Fruit fly (Drosophila melanogaster) whole organism, embryonic: Measurements from ENCODE around the gene PK1-R.

ENCODE experiments used
- B-H2 ChIP-seq: fragments of 200-800 bp; sonication (Bioruptor generic); optimal IDR thresholded peaks from 2 replicates; lab custom pipeline; 2018; ENCODE audit warnings: missing biosample characterization, mild to moderate bottlenecking, missing genetic modification characterization
- Bgb ChIP-seq: fragments of 200-800 bp; sonication (Bioruptor generic); IDR thresholded peaks from 2 replicates; pipeline ENCODE4 v1.3.6; 2022; ENCODE audit warnings: missing biosample characterization, missing genetic modification characterization; ENCODE audit not compliant: partially characterized antibody
- CG10267 ChIP-seq: fragments of 200-800 bp; sonication (Bioruptor generic); optimal IDR thresholded peaks from 2 replicates; lab custom pipeline; 2018; ENCODE audit warnings: missing biosample characterization, mild to moderate bottlenecking, missing genetic modification characterization, moderate library complexity
- CG10654 ChIP-seq: fragments of 200-800 bp; sonication (Bioruptor generic); optimal IDR thresholded peaks from 2 replicates; lab custom pipeline; 2016; ENCODE audit warnings: missing biosample characterization, missing genetic modification characterization
- CG10979 ChIP-seq: fragments of 200-800 bp; sonication (Bioruptor generic); optimal IDR thresholded peaks from 2 replicates; lab custom pipeline; 2018; ENCODE audit warnings: missing biosample characterization, mild to moderate bottlenecking, missing genetic modification characterization, moderate library complexity
- CG13123 ChIP-seq: fragments of 200-800 bp; sonication (Bioruptor generic); optimal IDR thresholded peaks from 2 replicates; lab custom pipeline; 2016; ENCODE audit warnings: missing biosample characterization, missing genetic modification characterization
- CG16863 ChIP-seq: fragments of 200-800 bp; sonication (Bioruptor generic); optimal IDR thresholded peaks from 3 replicates; lab custom pipeline; 2016; ENCODE audit warnings: missing biosample characterization, missing genetic modification characterization
- CG17361 ChIP-seq: fragments of 200-800 bp; sonication (Bioruptor generic); IDR thresholded peaks from 3 replicates; pipeline ENCODE4 v1.3.6; 2022; ENCODE audit warnings: missing biosample characterization, missing genetic modification characterization
- CG2678 ChIP-seq: fragments of 200-800 bp; sonication (Bioruptor generic); optimal IDR thresholded peaks from 3 replicates; lab custom pipeline; 2019; ENCODE audit warnings: missing biosample characterization, mild to moderate bottlenecking, missing genetic modification characterization, moderate library complexity
- CG30020 ChIP-seq: fragments of 200-800 bp; optimal IDR thresholded peaks from 2 replicates; lab custom pipeline; 2019; ENCODE audit warnings: missing biosample characterization, mild to moderate bottlenecking, missing genetic modification characterization, moderate library complexity
- CG31441 ChIP-seq: fragments of 200-800 bp; sonication (Bioruptor generic); IDR thresholded peaks from 2 replicates; pipeline ENCODE4 v1.3.6; 2022; ENCODE audit warnings: missing biosample characterization, missing genetic modification characterization
- CG7786 ChIP-seq: fragments of 200-800 bp; sonication (Bioruptor generic); optimal IDR thresholded peaks from 2 replicates; lab custom pipeline; 2016; ENCODE audit warnings: missing biosample characterization, missing genetic modification characterization
- CG8478 ChIP-seq: fragments of >200 bp; optimal IDR thresholded peaks from 2 replicates; lab custom pipeline; 2018
- CG9727 ChIP-seq: fragments of 200-800 bp; sonication (Bioruptor generic); optimal IDR thresholded peaks from 3 replicates; lab custom pipeline; 2017; ENCODE audit warnings: missing biosample characterization, mild to moderate bottlenecking, missing genetic modification characterization
- CG9817 ChIP-seq: fragments of 200-800 bp; sonication (Bioruptor generic); optimal IDR thresholded peaks from 2 replicates; lab custom pipeline; 2018; ENCODE audit warnings: missing biosample characterization, mild to moderate bottlenecking, missing genetic modification characterization, moderate library complexity
- CHES-1-like ChIP-seq: fragments of 200-800 bp; sonication (Bioruptor generic); optimal IDR thresholded peaks from 2 replicates; lab custom pipeline; 2016; ENCODE audit warnings: missing biosample characterization, missing genetic modification characterization
- CoRest ChIP-seq: fragments of 200-800 bp; sonication (Bioruptor generic); optimal IDR thresholded peaks from 3 replicates; lab custom pipeline; 2018; ENCODE audit warnings: missing biosample characterization, mild to moderate bottlenecking, missing genetic modification characterization, moderate library complexity
- Deaf1 ChIP-seq: fragments of 200-800 bp; optimal IDR thresholded peaks from 3 replicates; lab custom pipeline; 2019; ENCODE audit warnings: missing biosample characterization, mild to moderate bottlenecking, missing genetic modification characterization, moderate library complexity
- Dip3 ChIP-seq: fragments of 200-800 bp; sonication (Bioruptor generic); optimal IDR thresholded peaks from 3 replicates; lab custom pipeline; 2016; ENCODE audit warnings: missing biosample characterization, missing genetic modification characterization
- Doc2 ChIP-seq: fragments of 200-800 bp; sonication (Bioruptor generic); IDR thresholded peaks from 2 replicates; pipeline ENCODE4 v1.3.6; 2022; ENCODE audit warnings: missing biosample characterization, missing genetic modification characterization
- Dref ChIP-seq: fragments of 200-800 bp; sonication (Bioruptor generic); IDR thresholded peaks from 2 replicates; pipeline ENCODE4 v1.3.6; 2022; ENCODE audit warnings: missing biosample characterization, missing genetic modification characterization
- Gug ChIP-seq: fragments of 200-800 bp; sonication (Bioruptor generic); IDR thresholded peaks from 4 replicates; pipeline ENCODE4 v1.3.6; 2022; ENCODE audit warnings: missing biosample characterization, missing genetic modification characterization
- H15 ChIP-seq: fragments of 200-800 bp; sonication (Bioruptor generic); IDR thresholded peaks from 3 replicates; pipeline ENCODE4 v1.3.6; 2022; ENCODE audit warnings: missing biosample characterization, missing genetic modification characterization
- Hey ChIP-seq: fragments of 200-800 bp; sonication (Bioruptor generic); optimal IDR thresholded peaks from 3 replicates; lab custom pipeline; 2018; ENCODE audit warnings: missing biosample characterization, mild to moderate bottlenecking, missing genetic modification characterization
- Hmx ChIP-seq: fragments of 200-800 bp; sonication (Bioruptor generic); optimal IDR thresholded peaks from 2 replicates; lab custom pipeline; 2016; ENCODE audit warnings: missing biosample characterization, missing genetic modification characterization
- Hr78 ChIP-seq, 2 experiments: fragments of 200-800 bp in 1 of 2; fragments of >200 bp in 1 of 2; sonication (Bioruptor generic) in 1 of 2; optimal IDR thresholded peaks; 2 replicates each; lab custom pipeline; 2017 to 2019; ENCODE audit warnings: missing biosample characterization in 2 of 2, missing genetic modification characterization in 2 of 2, mild to moderate bottlenecking in 1 of 2, moderate library complexity in 1 of 2
- Mad ChIP-seq: fragments of 200-800 bp; sonication (Bioruptor generic); optimal IDR thresholded peaks from 2 replicates; lab custom pipeline; 2016; ENCODE audit warnings: missing biosample characterization, missing genetic modification characterization
- NC2α ChIP-seq: fragments of 200-800 bp; sonication (Bioruptor generic); optimal IDR thresholded peaks from 2 replicates; lab custom pipeline; 2016; ENCODE audit warnings: missing biosample characterization, missing genetic modification characterization
- Pdp1 ChIP-seq, 2 experiments: fragments of 200-800 bp; sonication (Bioruptor generic); optimal IDR thresholded peaks; 3 replicates each; lab custom pipeline; 2016; ENCODE audit warnings: missing biosample characterization in 2 of 2, missing genetic modification characterization in 2 of 2, mild to moderate bottlenecking in 1 of 2, moderate library complexity in 1 of 2
- Vsx1 ChIP-seq: fragments of 200-800 bp; sonication (Bioruptor generic); optimal IDR thresholded peaks from 2 replicates; lab custom pipeline; 2017; ENCODE audit warnings: missing biosample characterization, mild to moderate bottlenecking, missing genetic modification characterization, missing genetic modification reagents
- YL-1 ChIP-seq: fragments of 200-800 bp; sonication (Bioruptor generic); optimal IDR thresholded peaks from 3 replicates; lab custom pipeline; 2017; ENCODE audit warnings: missing biosample characterization, mild to moderate bottlenecking, missing genetic modification characterization
- ap ChIP-seq: fragments of 200-800 bp; sonication (Bioruptor generic); IDR thresholded peaks from 2 replicates; pipeline ENCODE4 v1.3.6; 2022; ENCODE audit warnings: missing biosample characterization, missing genetic modification characterization
- crp ChIP-seq, 2 experiments: fragments of 200-800 bp; sonication (Bioruptor generic); optimal IDR thresholded peaks; 2 replicates in 1 of 2; 3 replicates in 1 of 2; lab custom pipeline; 2017; ENCODE audit warnings: missing biosample characterization in 2 of 2, missing genetic modification characterization in 2 of 2, mild to moderate bottlenecking in 1 of 2, moderate library complexity in 1 of 2
- dm ChIP-seq: fragments of 200-800 bp; sonication (Bioruptor generic); optimal IDR thresholded peaks from 3 replicates; lab custom pipeline; 2016; ENCODE audit warnings: missing biosample characterization, missing genetic modification characterization
- ftz-f1 ChIP-seq: fragments of 200-800 bp; sonication (Bioruptor generic); optimal IDR thresholded peaks from 2 replicates; lab custom pipeline; 2016; ENCODE audit warnings: missing biosample characterization, missing genetic modification characterization
- gcm ChIP-seq: fragments of 200-800 bp; sonication (Bioruptor generic); optimal IDR thresholded peaks from 2 replicates; lab custom pipeline; 2019; ENCODE audit warnings: missing biosample characterization, mild to moderate bottlenecking, missing genetic modification characterization, moderate library complexity
- inv ChIP-seq: fragments of 200-800 bp; sonication (Bioruptor generic); IDR thresholded peaks from 2 replicates; pipeline ENCODE4 v1.3.6; 2022; ENCODE audit warnings: missing biosample characterization, missing genetic modification characterization; ENCODE audit not compliant: partially characterized antibody
- kah ChIP-seq: fragments of 200-800 bp; sonication (Bioruptor generic); optimal IDR thresholded peaks from 2 replicates; lab custom pipeline; 2018; ENCODE audit warnings: missing biosample characterization, mild to moderate bottlenecking, missing genetic modification characterization
- mirr ChIP-seq: fragments of 200-800 bp; sonication (Bioruptor generic); optimal IDR thresholded peaks from 3 replicates; lab custom pipeline; 2018; ENCODE audit warnings: missing biosample characterization, mild to moderate bottlenecking, missing genetic modification characterization
- mld ChIP-seq: fragments of 200-800 bp; sonication (Bioruptor generic); IDR thresholded peaks from 3 replicates; pipeline ENCODE4 v1.3.6; 2022; ENCODE audit warnings: missing biosample characterization, missing genetic modification characterization; ENCODE audit not compliant: partially characterized antibody
- nmo ChIP-seq: fragments of 200-800 bp; sonication (Bioruptor generic); optimal IDR thresholded peaks from 2 replicates; lab custom pipeline; 2018; ENCODE audit warnings: missing biosample characterization, mild to moderate bottlenecking, missing genetic modification characterization, moderate library complexity
- onecut ChIP-seq: fragments of 200-800 bp; sonication (Bioruptor generic); IDR thresholded peaks from 2 replicates; pipeline ENCODE4 v1.3.6; 2022; ENCODE audit warnings: missing biosample characterization, missing genetic modification characterization
- phol ChIP-seq: fragments of 200-800 bp; sonication (Bioruptor generic); optimal IDR thresholded peaks from 3 replicates; lab custom pipeline; 2018; ENCODE audit warnings: missing biosample characterization, mild to moderate bottlenecking, missing genetic modification characterization, moderate library complexity
- sc ChIP-seq, 3 experiments: fragments of >200 bp in 2 of 3; fragments of 200-800 bp in 1 of 3; sonication (Bioruptor generic) in 1 of 3; optimal IDR thresholded peaks; 2 replicates in 2 of 3; 3 replicates in 1 of 3; lab custom pipeline; 2017; ENCODE audit warnings: mild to moderate bottlenecking in 1 of 3, missing biosample characterization in 1 of 3, missing genetic modification characterization in 1 of 3, missing genetic modification reagents in 1 of 3
- sisA ChIP-seq: fragments of 200-800 bp; sonication (Bioruptor generic); IDR thresholded peaks from 2 replicates; pipeline ENCODE4 v1.3.6; 2022; ENCODE audit warnings: missing biosample characterization, missing genetic modification characterization
- tin ChIP-seq: fragments of 200-800 bp; sonication (Bioruptor generic); optimal IDR thresholded peaks from 3 replicates; lab custom pipeline; 2016; ENCODE audit warnings: missing biosample characterization, missing genetic modification characterization
- toy ChIP-seq: fragments of 200-800 bp; sonication (Bioruptor generic); IDR thresholded peaks from 2 replicates; pipeline ENCODE4 v1.3.6; 2022; ENCODE audit warnings: missing biosample characterization, missing genetic modification characterization
- yki ChIP-seq: fragments of >200 bp; optimal IDR thresholded peaks from 3 replicates; lab custom pipeline; 2018

PK1-R gene

dm6 chr3R:14052182-14053036 is 50.5 kb downstream of the PK1-R start (continued):
- TF ChIP-seq sc (optimal IDR thresholded peaks at IDR 0.05; lab: Kevin White, UChicago) (no peak), sc (GFP tag; optimal IDR thresholded peaks at IDR 0.05; lab: Kevin White, UChicago) (no peak), CG10654 (GFP tag; lab: Kevin White, UChicago) (peak; percentile 71), YL-1 (GFP tag; lab: Kevin White, UChicago) (peak; percentile 11), phol (tag; lab: Kevin White, UChicago) (peak; percentile 75), CG30020 (tag; lab: Kevin White, UChicago) (peak; percentile 18), Bgb (GFP tag; lab: Robert Waterston, UW) (no peak), CG2678 (tag; lab: Kevin White, UChicago) (peak; percentile 94), CHES-1-like (peak; percentile 83), ap (GFP tag; lab: Robert Waterston, UW) (peak; percentile 44; the same call in 1 of the 2 replicates), Hmx (GFP tag; lab: Kevin White, UChicago) (peak; percentile 83), inv (GFP tag; lab: Robert Waterston, UW) (no peak), CG9727 (peak; percentile 86), crp (GFP tag; optimal IDR thresholded peaks at IDR 0.05; lab: Kevin White, UChicago) (peak in 1 of 2 experiments; percentile 19), mirr (GFP tag; lab: Kevin White, UChicago) (peak; percentile 42), Dip3 (GFP tag; lab: Kevin White, UChicago) (peak; percentile 89), Dref (GFP tag; lab: Robert Waterston, UW) (no peak), CG16863 (GFP tag; lab: Kevin White, UChicago) (peak; percentile 71), nmo (GFP tag; lab: Kevin White, UChicago) (peak; percentile 79), CG17361 (GFP tag; lab: Robert Waterston, UW) (peak; percentile 85), NC2α (GFP tag; lab: Kevin White, UChicago) (peak; percentile 32), Hey (tag; lab: Kevin White, UChicago) (peak; percentile 30), Doc2 (GFP tag; lab: Robert Waterston, UW) (peak; percentile 40; the same call in 1 of the 2 replicates), CG7786 (GFP tag; lab: Kevin White, UChicago) (peak; percentile 87), Deaf1 (peak; percentile 46), Vsx1 (GFP tag; lab: Kevin White, UChicago) (peak; percentile 55), Pdp1 (GFP tag; optimal IDR thresholded peaks at IDR 0.05; lab: Kevin White, UChicago) (peak; percentile 70 to 91), CG9817 (tag; lab: Kevin White, UChicago) (peak; percentile 91), CG13123 (GFP tag; lab: Kevin White, UChicago) (peak; percentile 11), kah (GFP tag; lab: Kevin White, UChicago) (peak; percentile 29), Hr78 (GFP tag; optimal IDR thresholded peaks at IDR 0.05; lab: Kevin White, UChicago) (no peak), yki (lab: Kevin White, UChicago) (no peak), CG8478 (no peak), toy (GFP tag; lab: Robert Waterston, UW) (peak; percentile 86), Mad (GFP tag; lab: Kevin White, UChicago) (peak; percentile 74), CG10979 (tag; lab: Kevin White, UChicago) (peak; percentile 28), H15 (peak; percentile 80), sisA (GFP tag; lab: Robert Waterston, UW) (peak; percentile 75), mld (GFP tag; lab: Robert Waterston, UW) (no peak), CoRest (tag; lab: Kevin White, UChicago) (peak; percentile 93), CG10267 (tag; lab: Kevin White, UChicago) (peak; percentile 53), onecut (peak; percentile 27), B-H2 (GFP tag; lab: Kevin White, UChicago) (peak; percentile 57), ftz-f1 (GFP tag; lab: Kevin White, UChicago) (peak; percentile 55), CG31441 (GFP tag; lab: Robert Waterston, UW) (peak; percentile 76), Gug (GFP tag; lab: Robert Waterston, UW) (peak; percentile 84), dm (peak; percentile 78), gcm (GFP tag; lab: Kevin White, UChicago) (peak; percentile 25), tin (GFP tag; lab: Kevin White, UChicago) (peak; percentile 70)
